Worm (Caenorhabditis elegans) whole organism, L2 larva: ENCODE results near the gene C24G6.8.

Experiments
- R02D3.7 ChIP-seq: fragments of 150-350 bp; optimal IDR thresholded peaks from 2 replicates; lab custom pipeline; 2014; ENCODE audit warnings: missing biosample characterization, missing genetic modification characterization
- ceh-82 ChIP-seq: fragments of 150-350 bp; optimal IDR thresholded peaks from 2 replicates; lab custom pipeline; 2014; ENCODE audit warnings: missing biosample characterization, missing genetic modification characterization
- lsy-2 ChIP-seq, 2 experiments: fragments of 150-350 bp in 1 of 2; sonication (generic microtip) in 1 of 2; optimal IDR thresholded peaks; 2 replicates each; lab custom pipeline; 2014 to 2017; ENCODE audit warnings: missing biosample characterization in 2 of 2, missing genetic modification characterization in 2 of 2
- unc-62 ChIP-seq: fragments of 150-350 bp; optimal IDR thresholded peaks from 2 replicates; lab custom pipeline; 2014; ENCODE audit warnings: missing biosample characterization, missing genetic modification reagents, missing genetic modification characterization

ce11 chrV:5509134-5509533 lies 26.5 kb downstream of the C24G6.8 start:
- TF ChIP-seq lsy-2 (tag; optimal IDR thresholded peaks at IDR 0.05; lab: Kevin White, UChicago) (no peak), unc-62 (GFP tag; lab: Kevin White, UChicago) (no peak), ceh-82 (no peak), R02D3.7 (tag; lab: Kevin White, UChicago) (no peak)
